Worm (Caenorhabditis elegans) whole organism, L4 larva: ENCODE results near the gene C03G5.14.

Source experiments
- F44E2.7 ChIP-seq: fragments of 200-800 bp; sonication (Bioruptor generic); IDR thresholded peaks from 2 replicates; pipeline ENCODE4 v2.1.2; 2022; ENCODE audit warnings: missing genetic modification characterization, missing compliant biosample characterization
- Y105C5A.15 ChIP-seq: fragments of 200-800 bp; sonication (Bioruptor generic); IDR thresholded peaks from 2 replicates; pipeline ENCODE4 v1.3.6; 2022; ENCODE audit warnings: missing genetic modification characterization, missing compliant biosample characterization
- Y5F2A.4 ChIP-seq: fragments of 200-800 bp; sonication (Bioruptor generic); optimal IDR thresholded peaks from 2 replicates; lab custom pipeline; 2018; ENCODE audit warnings: mild to moderate bottlenecking, missing genetic modification characterization, missing compliant biosample characterization
- ZK337.2 ChIP-seq: fragments of 200-800 bp; sonication (Bioruptor generic); IDR thresholded peaks from 2 replicates; pipeline ENCODE4 v1.3.6; 2022; ENCODE audit warnings: missing genetic modification reagents, missing genetic modification characterization, missing compliant biosample characterization
- aly-2 ChIP-seq: sonication (generic microtip); optimal IDR thresholded peaks from 2 replicates; lab custom pipeline; 2018; ENCODE audit warnings: missing biosample characterization, missing genetic modification characterization
- ama-1 ChIP-seq: fragments of 150-350 bp; optimal IDR thresholded peaks from 2 replicates; lab custom pipeline; 2014; ENCODE audit warnings: inconsistent platforms, mixed read lengths
- ceh-20 ChIP-seq: fragments of 200-800 bp; sonication (Bioruptor generic); IDR thresholded peaks from 2 replicates; pipeline ENCODE4 v1.3.6; 2022; ENCODE audit warnings: missing genetic modification reagents, missing genetic modification characterization, missing compliant biosample characterization
- ceh-28 ChIP-seq: fragments of 150-350 bp; optimal IDR thresholded peaks from 2 replicates; lab custom pipeline; 2014; ENCODE audit warnings: missing biosample characterization, missing genetic modification reagents, missing genetic modification characterization
- ceh-62 ChIP-seq: sonication (generic microtip); optimal IDR thresholded peaks from 2 replicates; lab custom pipeline; 2017; ENCODE audit warnings: missing biosample characterization, missing genetic modification characterization
- ceh-82 ChIP-seq: sonication (generic microtip); optimal IDR thresholded peaks from 2 replicates; lab custom pipeline; 2017; ENCODE audit warnings: missing biosample characterization, missing genetic modification characterization
- cey-2 ChIP-seq: sonication (generic microtip); optimal IDR thresholded peaks from 3 replicates; lab custom pipeline; 2017; ENCODE audit warnings: missing genetic modification characterization, mild to moderate bottlenecking, missing compliant biosample characterization, antibody characterized with exemption, borderline replicate concordance; ENCODE audit not compliant: insufficient read depth
- ctbp-1 ChIP-seq: fragments of 200-800 bp; sonication (Bioruptor generic); IDR thresholded peaks from 2 replicates; pipeline ENCODE4 v1.3.6; 2022; ENCODE audit warnings: missing genetic modification reagents, missing genetic modification characterization, missing compliant biosample characterization
- daf-12 ChIP-seq: fragments of 150-350 bp; optimal IDR thresholded peaks from 2 replicates; lab custom pipeline; 2014; ENCODE audit warnings: missing biosample characterization, missing genetic modification reagents, missing genetic modification characterization
- daf-16 ChIP-seq, 3 experiments: sonication (generic microtip); optimal IDR thresholded peaks; 2 replicates each; lab custom pipeline; 2016 to 2017; ENCODE audit warnings: missing genetic modification characterization in 3 of 3, missing genetic modification reagents in 3 of 3, mild to moderate bottlenecking in 2 of 3, missing compliant biosample characterization in 2 of 3, missing biosample characterization in 1 of 3, moderate library complexity in 1 of 3
- dmd-6 ChIP-seq: fragments of 200-800 bp; sonication (Bioruptor generic); IDR thresholded peaks from 2 replicates; pipeline ENCODE4 v1.3.6; 2022; ENCODE audit warnings: missing genetic modification reagents, missing genetic modification characterization, missing compliant biosample characterization
- dmd-8 ChIP-seq: fragments of 200-800 bp; sonication (Bioruptor generic); IDR thresholded peaks from 2 replicates; pipeline ENCODE4 v1.3.6; 2022; ENCODE audit warnings: missing genetic modification characterization, missing compliant biosample characterization
- dmd-9 ChIP-seq: fragments of 200-800 bp; sonication (Bioruptor generic); IDR thresholded peaks from 2 replicates; pipeline ENCODE4 v1.3.6; 2022; ENCODE audit warnings: missing genetic modification reagents, missing genetic modification characterization, missing compliant biosample characterization
- fkh-10 ChIP-seq: fragments of 150-350 bp; optimal IDR thresholded peaks from 2 replicates; lab custom pipeline; 2014; ENCODE audit warnings: missing biosample characterization, missing genetic modification reagents, missing genetic modification characterization
- gei-8 ChIP-seq: fragments of 200-800 bp; sonication (Bioruptor generic); optimal IDR thresholded peaks from 2 replicates; lab custom pipeline; 2018; ENCODE audit warnings: mild to moderate bottlenecking, missing genetic modification characterization, missing compliant biosample characterization
- lin-1 ChIP-seq: fragments of 200-800 bp; sonication (Bioruptor generic); IDR thresholded peaks from 2 replicates; pipeline ENCODE4 v1.3.6; 2022; ENCODE audit warnings: missing genetic modification reagents, missing genetic modification characterization, missing compliant biosample characterization
- lir-3 ChIP-seq: sonication (generic microtip); optimal IDR thresholded peaks from 2 replicates; lab custom pipeline; 2016; ENCODE audit warnings: mild to moderate bottlenecking, missing genetic modification characterization, missing compliant biosample characterization
- madf-9 ChIP-seq: fragments of 200-800 bp; sonication (Bioruptor generic); conservative IDR thresholded peaks from 2 replicates; pipeline ENCODE4 v1.3.6; 2022; ENCODE audit warnings: missing genetic modification reagents, missing genetic modification characterization, missing compliant biosample characterization
- mdl-1 ChIP-seq, 2 experiments: fragments of 150-350 bp in 1 of 2; sonication (generic microtip) in 1 of 2; optimal IDR thresholded peaks; 2 replicates each; lab custom pipeline; 2014 to 2017; ENCODE audit warnings: missing biosample characterization in 2 of 2, missing genetic modification characterization in 2 of 2
- mep-1 ChIP-seq: fragments of 150-350 bp; sonication (generic microtip); optimal IDR thresholded peaks from 3 replicates; lab custom pipeline; 2014; ENCODE audit warnings: missing biosample characterization, missing genetic modification characterization
- mes-2 ChIP-seq: sonication (generic microtip); optimal IDR thresholded peaks from 2 replicates; lab custom pipeline; 2016; ENCODE audit warnings: missing genotype, mild to moderate bottlenecking, missing genetic modification characterization, missing compliant biosample characterization; ENCODE audit not compliant: poor library complexity, severe bottlenecking
- mxl-2 ChIP-seq: fragments of 200-800 bp; sonication (Bioruptor generic); conservative IDR thresholded peaks from 2 replicates; pipeline ENCODE4 v1.3.6; 2022; ENCODE audit warnings: missing genetic modification reagents, missing genetic modification characterization, missing compliant biosample characterization
- mxl-3 ChIP-seq: fragments of 200-800 bp; sonication (Bioruptor generic); optimal IDR thresholded peaks from 2 replicates; lab custom pipeline; 2018; ENCODE audit warnings: mild to moderate bottlenecking, missing genetic modification characterization, missing compliant biosample characterization
- nhr-28 ChIP-seq: fragments of 150-350 bp; optimal IDR thresholded peaks from 2 replicates; lab custom pipeline; 2014; ENCODE audit warnings: missing biosample characterization, missing genetic modification characterization
- nhr-42 ChIP-seq: fragments of 200-800 bp; sonication (Bioruptor generic); IDR thresholded peaks from 2 replicates; pipeline ENCODE4 v1.3.6; 2022; ENCODE audit warnings: missing genetic modification characterization, missing compliant biosample characterization
- nhr-48 ChIP-seq: sonication (generic microtip); optimal IDR thresholded peaks from 2 replicates; lab custom pipeline; 2016; ENCODE audit warnings: mild to moderate bottlenecking, missing genetic modification characterization, missing compliant biosample characterization
- nhr-77 ChIP-seq: fragments of 150-350 bp; optimal IDR thresholded peaks from 2 replicates; lab custom pipeline; 2014; ENCODE audit warnings: missing biosample characterization, missing genetic modification characterization
- pha-4 ChIP-seq, 2 experiments: fragments of 150-350 bp in 1 of 2; fragments of 200-800 bp in 1 of 2; sonication (Bioruptor generic) in 1 of 2; IDR thresholded peaks in 1 of 2; optimal IDR thresholded peaks in 1 of 2; 2 replicates each; pipeline versions ENCODE4 v1.3.6 to Lab custom; 2014 to 2022; ENCODE audit warnings: missing genetic modification characterization in 2 of 2, missing genetic modification reagents in 2 of 2, missing biosample characterization in 1 of 2, missing compliant biosample characterization in 1 of 2
- sdz-12 ChIP-seq: fragments of 200-800 bp; sonication (Bioruptor generic); optimal IDR thresholded peaks from 2 replicates; lab custom pipeline; 2018; ENCODE audit warnings: mild to moderate bottlenecking, missing genetic modification characterization, missing compliant biosample characterization
- set-16 ChIP-seq: fragments of 200-800 bp; sonication (Bioruptor generic); IDR thresholded peaks from 2 replicates; pipeline ENCODE4 v1.3.6; 2022; ENCODE audit warnings: missing genetic modification reagents, missing genetic modification characterization, missing compliant biosample characterization
- skn-1 ChIP-seq: fragments of 150-350 bp; optimal IDR thresholded peaks from 2 replicates; lab custom pipeline; 2014; ENCODE audit warnings: missing biosample characterization, missing genetic modification characterization
- spr-1 ChIP-seq: sonication (generic microtip); optimal IDR thresholded peaks from 2 replicates; lab custom pipeline; 2016; ENCODE audit warnings: mild to moderate bottlenecking, missing genetic modification characterization, missing compliant biosample characterization
- tag-97 ChIP-seq: fragments of 200-800 bp; sonication (Bioruptor generic); IDR thresholded peaks from 2 replicates; pipeline ENCODE4 v1.3.6; 2022; ENCODE audit warnings: missing genetic modification characterization, missing compliant biosample characterization
- tra-1 ChIP-seq: fragments of 200-800 bp; sonication (Bioruptor generic); IDR thresholded peaks from 2 replicates; pipeline ENCODE4 v1.3.6; 2022; ENCODE audit warnings: missing genetic modification reagents, missing genetic modification characterization, missing compliant biosample characterization
- zfp-2 ChIP-seq: sonication (generic microtip); optimal IDR thresholded peaks from 2 replicates; lab custom pipeline; 2016; ENCODE audit warnings: mild to moderate bottlenecking, missing genetic modification characterization, missing compliant biosample characterization
- zip-11 ChIP-seq: fragments of 200-800 bp; sonication (Bioruptor generic); IDR thresholded peaks from 2 replicates; pipeline ENCODE4 v1.3.6; 2022; ENCODE audit warnings: missing genetic modification characterization, missing compliant biosample characterization
- zip-2 ChIP-seq: fragments of 150-350 bp; optimal IDR thresholded peaks from 2 replicates; lab custom pipeline; 2014; ENCODE audit warnings: missing biosample characterization, missing genetic modification characterization
- ztf-7 ChIP-seq: fragments of 150-350 bp; optimal IDR thresholded peaks from 2 replicates; lab custom pipeline; 2014; ENCODE audit warnings: missing biosample characterization, missing genetic modification characterization

Gene C03G5.14

DNA sequence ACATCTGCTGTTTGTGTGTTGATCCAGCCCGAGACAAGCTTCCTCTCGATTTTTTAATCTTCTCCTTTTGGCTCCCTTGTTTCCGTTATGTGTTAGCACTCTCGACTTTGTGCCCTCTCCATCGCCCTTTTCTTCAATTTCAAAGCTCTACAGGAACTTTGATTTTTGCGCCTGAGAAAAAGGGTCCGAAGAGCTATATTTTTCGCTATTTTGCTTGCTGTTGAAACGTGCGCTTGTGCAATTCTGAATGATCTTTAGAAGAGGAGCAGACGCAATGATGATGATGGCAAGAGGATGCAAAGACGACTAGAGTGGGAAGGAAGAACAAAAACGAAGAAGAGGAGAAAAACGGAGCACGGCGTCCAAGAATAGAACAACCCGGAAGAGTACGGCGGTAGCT is 40.0 kb upstream of the C03G5.14 start (continued):
- no peak for TF ChIP-seq Y5F2A.4 (GFP tag; lab: Kevin White, UChicago)
- TF ChIP-seq zip-2 (tag; lab: Kevin White, UChicago), result no peak
- no peak for TF ChIP-seq mxl-2 (GFP tag; lab: Robert Waterston, UW)
- no peak for TF ChIP-seq tag-97 (GFP tag; lab: Robert Waterston, UW)
- no peak for TF ChIP-seq lin-1 (GFP tag; lab: Robert Waterston, UW)
- TF ChIP-seq ceh-28 (tag; lab: Kevin White, UChicago), result no peak
- TF ChIP-seq set-16 (GFP tag; lab: Robert Waterston, UW), result no peak
- TF ChIP-seq zfp-2 (tag; lab: Kevin White, UChicago), result no peak
- TF ChIP-seq ceh-20 (GFP tag; lab: Robert Waterston, UW), result no peak
- no peak for TF ChIP-seq spr-1
- TF ChIP-seq ctbp-1, result no peak
- no peak for TF ChIP-seq nhr-77 (tag; lab: Kevin White, UChicago)
- TF ChIP-seq dmd-9, result no peak
- TF ChIP-seq nhr-48, result no peak
- TF ChIP-seq dmd-8 (GFP tag; lab: Robert Waterston, UW), result no peak
- TF ChIP-seq daf-16 (GFP tag; optimal IDR thresholded peaks at IDR 0.05; lab: Kevin White, UChicago), result no peak
- no peak for TF ChIP-seq daf-16 (tag; optimal IDR thresholded peaks at IDR 0.05; lab: Kevin White, UChicago)
- TF ChIP-seq mes-2, result no peak
- no peak for TF ChIP-seq madf-9 (GFP tag; lab: Robert Waterston, UW)
- TF ChIP-seq pha-4 (GFP tag; IDR thresholded peaks at IDR 0.05; lab: Robert Waterston, UW), result no peak
- TF ChIP-seq pha-4 (tag; optimal IDR thresholded peaks at IDR 0.05; lab: Kevin White, UChicago), result no peak
- no peak for TF ChIP-seq ZK337.2
- peak; percentile 16 for TF ChIP-seq mxl-3 (GFP tag; lab: Kevin White, UChicago)
- TF ChIP-seq mdl-1 (tag; optimal IDR thresholded peaks at IDR 0.05; lab: Kevin White, UChicago), result peak in 1 of 2 experiments; percentile 50
- TF ChIP-seq skn-1 (tag; lab: Kevin White, UChicago), result no peak
- TF ChIP-seq Y105C5A.15 (GFP tag; lab: Robert Waterston, UW), result no peak
- no peak for TF ChIP-seq ceh-82 (tag; lab: Kevin White, UChicago)
- TF ChIP-seq ceh-62, result no peak
- TF ChIP-seq aly-2 (tag; lab: Kevin White, UChicago), result no peak
- TF ChIP-seq zip-11 (GFP tag; lab: Robert Waterston, UW), result no peak
- TF ChIP-seq cey-2 (tag; lab: Kevin White, UChicago), result no peak
- no peak for TF ChIP-seq ama-1
- TF ChIP-seq F44E2.7 (GFP tag; lab: Robert Waterston, UW), result no peak
- TF ChIP-seq ztf-7 (tag; lab: Kevin White, UChicago), result no peak
- no peak for TF ChIP-seq nhr-42 (GFP tag; lab: Robert Waterston, UW)
- peak; percentile 43 for TF ChIP-seq mep-1 (tag; lab: Kevin White, UChicago)
- no peak for TF ChIP-seq nhr-28 (tag; lab: Kevin White, UChicago)
- no peak for TF ChIP-seq gei-8 (GFP tag; lab: Kevin White, UChicago)
- no peak for TF ChIP-seq sdz-12 (GFP tag; lab: Kevin White, UChicago)
- no peak for TF ChIP-seq daf-12 (tag; lab: Kevin White, UChicago)
- no peak for TF ChIP-seq tra-1 (GFP tag; lab: Robert Waterston, UW)
- no peak for TF ChIP-seq lir-3
- 0 out of 2 replicates have a peak, but pooled peaks have one; percentile 15 for TF ChIP-seq dmd-6
- TF ChIP-seq fkh-10 (GFP tag; lab: Kevin White, UChicago), result peak; percentile 64
